Worm (Caenorhabditis elegans): ENCODE data around the gene vem-1.

- TF ChIP-seq ztf-29 (GFP tag; IDR thresholded peaks at IDR 0.05) = no peak
- TF ChIP-seq flt-1 (GFP tag; IDR thresholded peaks at IDR 0.05) = no peak
These were observed 39.7 kb downstream of the vem-1 start for ce11 chrX:8048637-8049036.

All from whole organism, midembryonic.